Fruit fly (Drosophila melanogaster) whole organism, embryonic: ENCODE measurements around the gene unc-4.

Experiments
- CG11456 ChIP-seq: fragments of 200-800 bp; sonication (Bioruptor generic); IDR thresholded peaks from 3 replicates; pipeline ENCODE4 v1.3.6; 2022; ENCODE audit warnings: missing biosample characterization, missing genetic modification characterization
- CG17328 ChIP-seq: fragments of 200-800 bp; sonication (Bioruptor generic); IDR thresholded peaks from 2 replicates; pipeline ENCODE4 v1.3.6; 2022; ENCODE audit warnings: missing biosample characterization, missing genetic modification characterization
- CG43689 ChIP-seq: fragments of 200-800 bp; sonication (Bioruptor generic); IDR thresholded peaks from 2 replicates; pipeline ENCODE4 v1.3.6; 2022; ENCODE audit warnings: missing biosample characterization, missing genetic modification characterization
- Deaf1 ChIP-seq: fragments of 200-800 bp; optimal IDR thresholded peaks from 3 replicates; lab custom pipeline; 2019; ENCODE audit warnings: missing biosample characterization, mild to moderate bottlenecking, missing genetic modification characterization, moderate library complexity
- Jarid2 ChIP-seq: fragments of 200-800 bp; sonication (Bioruptor generic); optimal IDR thresholded peaks from 3 replicates; lab custom pipeline; 2017; ENCODE audit warnings: mild to moderate bottlenecking, missing biosample characterization, missing genetic modification reagents, missing genetic modification characterization
- bab2 ChIP-seq: fragments of 200-800 bp; sonication (Bioruptor generic); optimal IDR thresholded peaks from 2 replicates; lab custom pipeline; 2016; ENCODE audit warnings: missing biosample characterization, missing genetic modification characterization
- slbo ChIP-seq: fragments of 200-800 bp; sonication (Bioruptor generic); IDR thresholded peaks from 2 replicates; pipeline ENCODE4 v1.3.6; 2022; ENCODE audit warnings: missing biosample characterization, missing genetic modification characterization

dm6 chrX:17820252-17820651 lies 51.9 kb downstream of the unc-4 start:
- peak; percentile 59; the same call in 1 of the 2 replicates for TF ChIP-seq slbo
- no peak for TF ChIP-seq CG43689
- TF ChIP-seq Jarid2 (GFP tag; lab: Kevin White, UChicago): no peak
- TF ChIP-seq Deaf1 (tag; lab: Kevin White, UChicago): no peak
- no peak for TF ChIP-seq CG17328 (GFP tag; lab: Robert Waterston, UW)
- TF ChIP-seq bab2: peak; percentile 3
- TF ChIP-seq CG11456 (GFP tag; lab: Robert Waterston, UW): peak; percentile 80; the same call in 2 of the 3 replicates
